Worm (Caenorhabditis elegans): ENCODE measurements around the gene F19B6.1.

ce11 chrIV:12304750-12305149 is 31.1 kb downstream of the F19B6.1 start:
- no peak for TF ChIP-seq elt-3 (tag; optimal IDR thresholded peaks at IDR 0.05)
- no peak for TF ChIP-seq nhr-43 (tag; optimal IDR thresholded peaks at IDR 0.05; ENCODE audit: poor library complexity, severe bottlenecking)
- no peak for TF ChIP-seq skn-1 (tag; optimal IDR thresholded peaks at IDR 0.05)
- no peak for TF ChIP-seq snpc-4 (tag; optimal IDR thresholded peaks at IDR 0.05)
- TF ChIP-seq nhr-76 (tag; optimal IDR thresholded peaks at IDR 0.05), result no peak
- TF ChIP-seq nhr-23 (tag; optimal IDR thresholded peaks at IDR 0.05), result no peak
- no peak for TF ChIP-seq nhr-237 (tag; optimal IDR thresholded peaks at IDR 0.05)
- TF ChIP-seq jun-1 (tag; optimal IDR thresholded peaks at IDR 0.05), result no peak
- TF ChIP-seq lin-39 (tag; optimal IDR thresholded peaks at IDR 0.05), result no peak
- no peak for TF ChIP-seq lin-15B (tag; optimal IDR thresholded peaks at IDR 0.05)
- no peak for TF ChIP-seq ceh-16 (tag; optimal IDR thresholded peaks at IDR 0.05)
- no peak for TF ChIP-seq fos-1 (tag; optimal IDR thresholded peaks at IDR 0.05)
- TF ChIP-seq ZK546.5 (tag; optimal IDR thresholded peaks at IDR 0.05), result no peak
- TF ChIP-seq ztf-11 (tag; optimal IDR thresholded peaks at IDR 0.05), result no peak
